Worm (Caenorhabditis elegans): ENCODE data around the gene cut-6.

cut-6 gene

DNA sequence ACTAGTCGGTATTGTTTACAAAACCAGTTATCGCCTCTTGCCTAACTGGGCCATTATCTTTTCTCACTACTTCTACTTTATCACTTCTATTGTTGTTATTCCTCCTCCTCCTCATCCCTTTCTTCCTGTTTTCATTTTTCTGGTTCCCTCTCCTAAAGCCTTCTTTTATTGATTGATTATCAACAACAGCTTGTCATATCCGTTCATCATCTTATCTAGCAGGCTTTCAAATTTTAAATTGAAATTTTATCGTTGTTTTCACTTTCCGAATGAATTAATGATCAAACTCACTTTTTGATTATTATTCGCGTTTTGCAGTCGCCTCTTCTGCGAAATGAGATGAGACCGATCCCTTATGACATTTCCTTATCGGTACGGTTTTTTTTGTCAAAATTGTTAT is at the start of gene cut-6:
Gene cut-6, plus strand, starts transcription at position 301 of the 400 bp plus-strand sequence.
- TF ChIP-seq ceh-32 (tag; optimal IDR thresholded peaks at IDR 0.05; ENCODE audit: poor library complexity) (no peak), unc-130 (GFP tag; optimal IDR thresholded peaks at IDR 0.05) (no peak), ZK337.2 (GFP tag; IDR thresholded peaks at IDR 0.05) (no peak), aha-1 (tag) (peak; percentile 21), saeg-2 (GFP tag; IDR thresholded peaks at IDR 0.05) (no peak), php-3 (GFP tag; IDR thresholded peaks at IDR 0.05) (no peak), nhr-42 (GFP tag; IDR thresholded peaks at IDR 0.05) (no peak)

DNA sequence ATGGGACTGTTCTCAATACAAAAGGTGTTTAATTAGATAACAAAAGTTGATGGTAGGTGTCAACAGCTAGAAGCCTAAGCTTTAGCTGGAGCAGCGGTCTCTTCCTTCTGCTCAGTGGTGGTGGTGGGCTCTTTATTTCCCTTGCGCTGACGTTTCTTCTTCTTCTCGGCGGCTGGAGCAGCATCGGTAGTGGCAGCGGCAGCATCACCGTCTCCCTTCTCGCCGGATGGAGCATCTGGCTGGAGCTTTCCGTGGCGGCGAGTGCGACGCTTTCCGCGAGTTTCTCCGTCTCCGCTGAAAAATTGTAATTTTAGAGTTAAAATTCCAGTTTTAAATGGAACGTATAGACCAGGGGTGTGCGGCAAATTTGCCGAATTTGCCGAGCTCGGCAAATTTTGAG is 44.2 kb upstream of the cut-6 start:
- no peak for TF ChIP-seq tag-97 (GFP tag; IDR thresholded peaks at IDR 0.05)
- TF ChIP-seq Y48G9A.11 (GFP tag; IDR thresholded peaks at IDR 0.05) = no peak
- peak; percentile 91 for TF ChIP-seq set-16 (GFP tag; IDR thresholded peaks at IDR 0.05)
- TF ChIP-seq daf-19 (GFP tag; conservative IDR thresholded peaks at IDR 0.05) = no peak
- TF ChIP-seq egl-43 (GFP tag; IDR thresholded peaks at IDR 0.05) = 0 out of 2 replicates have a peak, but pooled peaks have one; percentile 36
- TF ChIP-seq nhr-48 (tag; optimal IDR thresholded peaks at IDR 0.05) = no peak
- no peak for TF ChIP-seq nhr-77 (tag; optimal IDR thresholded peaks at IDR 0.05)

- TF ChIP-seq lin-39 (tag; optimal IDR thresholded peaks at IDR 0.05) = no peak
- TF ChIP-seq zfp-3 (GFP tag; conservative IDR thresholded peaks at IDR 0.05) = no peak
- TF ChIP-seq lin-15B (tag; optimal IDR thresholded peaks at IDR 0.05) = no peak
- TF ChIP-seq nhr-28 (tag; optimal IDR thresholded peaks at IDR 0.05) = no peak
- no peak for TF ChIP-seq ama-1 (optimal IDR thresholded peaks at IDR 0.05)
- TF ChIP-seq unc-39 (tag; optimal IDR thresholded peaks at IDR 0.05) = no peak
- no peak for TF ChIP-seq pqm-1 (tag; optimal IDR thresholded peaks at IDR 0.05)
- TF ChIP-seq mes-2 (tag; optimal IDR thresholded peaks at IDR 0.05; ENCODE audit: poor library complexity, severe bottlenecking) = peak; percentile 64
- no peak for TF ChIP-seq unc-62 (GFP tag; optimal IDR thresholded peaks at IDR 0.05 in 1 of 2)
- TF ChIP-seq unc-62 (tag; optimal IDR thresholded peaks at IDR 0.05) = no peak
- no peak for TF ChIP-seq ctbp-1 (GFP tag; IDR thresholded peaks at IDR 0.05)
- TF ChIP-seq tag-97 (GFP tag; IDR thresholded peaks at IDR 0.05) = no peak
- TF ChIP-seq mdt-29 (GFP tag; IDR thresholded peaks at IDR 0.05) = no peak
- TF ChIP-seq unc-130 (GFP tag; optimal IDR thresholded peaks at IDR 0.05) = no peak
- TF ChIP-seq F49E8.2 (tag; optimal IDR thresholded peaks at IDR 0.05; ENCODE audit: borderline replicate concordance) = no peak
- no peak for TF ChIP-seq spr-3 (GFP tag; optimal IDR thresholded peaks at IDR 0.05)
- no peak for TF ChIP-seq madf-5 (GFP tag; IDR thresholded peaks at IDR 0.05)
- TF ChIP-seq nhr-111 (GFP tag; optimal IDR thresholded peaks at IDR 0.05) = no peak
- TF ChIP-seq daf-12 (tag; optimal IDR thresholded peaks at IDR 0.05) = no peak
- TF ChIP-seq T20F7.1 (GFP tag; optimal IDR thresholded peaks at IDR 0.05) = no peak
- no peak for TF ChIP-seq ceh-20 (GFP tag; IDR thresholded peaks at IDR 0.05)
- TF ChIP-seq dmd-8 (GFP tag; IDR thresholded peaks at IDR 0.05) = no peak
- no peak for TF ChIP-seq pha-4 (GFP tag; IDR thresholded peaks at IDR 0.05)
- no peak for TF ChIP-seq pha-4 (tag; optimal IDR thresholded peaks at IDR 0.05)
- TF ChIP-seq vab-7 (GFP tag; IDR thresholded peaks at IDR 0.05) = no peak
- TF ChIP-seq F26F4.8 (GFP tag; conservative IDR thresholded peaks at IDR 0.05) = no peak
- TF ChIP-seq mep-1 (tag; optimal IDR thresholded peaks at IDR 0.05) = peak; percentile 31
- TF ChIP-seq dmd-6 (GFP tag; IDR thresholded peaks at IDR 0.05) = peak; percentile 28; the same call in 1 of the 2 replicates
- no peak for TF ChIP-seq jun-1 (tag; optimal IDR thresholded peaks at IDR 0.05)
- TF ChIP-seq hlh-30 (tag; optimal IDR thresholded peaks at IDR 0.05; ENCODE audit: insufficient read depth) = peak; percentile 12
- no peak for TF ChIP-seq ceh-62 (tag; optimal IDR thresholded peaks at IDR 0.05)
- TF ChIP-seq snpc-1.2 (GFP tag; IDR thresholded peaks at IDR 0.05) = no peak
- TF ChIP-seq lsy-2 (tag; optimal IDR thresholded peaks at IDR 0.05) = peak in 1 of 2 experiments; percentile 45
- TF ChIP-seq dpl-1 (GFP tag; optimal IDR thresholded peaks at IDR 0.05) = peak; percentile 53
- TF ChIP-seq zag-1 (tag; optimal IDR thresholded peaks at IDR 0.05) = no peak
- TF ChIP-seq mxl-3 (GFP tag; optimal IDR thresholded peaks at IDR 0.05) = no peak
Observed at ce11 chrIII:10868653-10869392, 42.4 kb upstream of the cut-6 start, which contains the start of the genes cey-4 and vps-50. Gene cey-4 (minus strand): TSS chrIII:10868703. Gene vps-50 (plus strand): TSS chrIII:10869193.

All from whole organism, L4 larva.